Worm (Caenorhabditis elegans): Measurements from ENCODE around the gene C16C8.4.

Gene C16C8.4

DNA sequence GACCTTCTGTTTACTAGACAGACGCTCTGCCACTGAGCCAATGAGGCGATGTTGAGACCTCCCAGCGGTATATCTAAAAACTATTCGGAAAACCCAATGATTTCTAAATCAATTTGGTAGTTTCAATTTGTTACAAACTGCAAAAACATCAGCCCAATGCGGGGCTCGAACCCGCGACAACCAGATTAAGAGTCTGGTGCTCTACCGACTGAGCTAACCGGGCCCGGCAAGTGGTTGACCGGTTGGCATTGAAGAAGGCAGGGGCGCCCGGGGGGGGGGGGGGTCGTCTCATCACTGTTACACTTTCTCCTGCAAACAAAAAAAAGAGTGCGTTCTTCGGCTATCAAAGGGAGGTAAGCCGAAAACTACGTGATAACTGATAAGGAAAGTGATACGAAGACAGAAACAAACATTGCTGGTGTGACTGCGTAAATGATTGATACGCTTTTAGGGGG, 4.9 kb downstream of the C16C8.4 start:
- TF ChIP-seq gmeb-1 (tag; optimal IDR thresholded peaks at IDR 0.05) (peak; percentile 46), nhr-129 (tag; optimal IDR thresholded peaks at IDR 0.05) (peak; percentile 12), alr-1 (tag; optimal IDR thresholded peaks at IDR 0.05) (no peak), ztf-4 (tag; optimal IDR thresholded peaks at IDR 0.05) (no peak), F13H6.1 (tag; optimal IDR thresholded peaks at IDR 0.05) (no peak), sem-4 (tag; optimal IDR thresholded peaks at IDR 0.05) (no peak), lin-13 (GFP tag; optimal IDR thresholded peaks at IDR 0.05) (peak; percentile 27), fos-1 (tag; optimal IDR thresholded peaks at IDR 0.05) (peak; percentile 64), crh-2 (tag; optimal IDR thresholded peaks at IDR 0.05) (peak; percentile 29), egl-27 (tag; optimal IDR thresholded peaks at IDR 0.05) (peak; percentile 7), nhr-21 (tag; optimal IDR thresholded peaks at IDR 0.05) (peak; percentile 6), Y55F3AM.14 (GFP tag; optimal IDR thresholded peaks at IDR 0.05) (no peak), sma-3 (GFP tag; optimal IDR thresholded peaks at IDR 0.05) (peak; percentile 68), nhr-11 (tag; optimal IDR thresholded peaks at IDR 0.05) (no peak), C34F6.9 (tag; optimal IDR thresholded peaks at IDR 0.05) (no peak), sma-9 (GFP tag; optimal IDR thresholded peaks at IDR 0.05) (peak; percentile 16), sma-9 (tag; optimal IDR thresholded peaks at IDR 0.05) (no peak)

DNA sequence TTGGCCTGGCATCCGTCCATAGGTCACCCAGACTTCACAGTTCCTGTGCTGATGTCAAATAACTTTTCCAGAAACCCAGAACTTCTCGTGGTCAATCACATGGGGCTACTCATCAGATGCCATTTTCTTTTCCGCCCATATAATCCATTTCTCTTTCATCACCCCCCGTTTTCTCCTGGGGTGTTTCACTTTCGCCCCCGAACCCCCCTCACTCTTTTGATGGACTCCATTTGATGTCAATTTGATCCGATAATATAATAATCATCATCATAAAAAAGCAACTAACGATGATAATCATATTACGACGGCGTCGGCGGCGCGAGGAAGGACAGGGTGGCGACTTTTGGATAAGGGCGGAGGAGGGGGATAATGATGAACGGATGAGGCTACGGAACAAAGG, 5.9 kb downstream of the C16C8.4 start:
- TF ChIP-seq blmp-1 (tag; optimal IDR thresholded peaks at IDR 0.05; ENCODE audit: insufficient read depth) (peak; percentile 39), nhr-21 (tag; optimal IDR thresholded peaks at IDR 0.05) (no peak)

DNA sequence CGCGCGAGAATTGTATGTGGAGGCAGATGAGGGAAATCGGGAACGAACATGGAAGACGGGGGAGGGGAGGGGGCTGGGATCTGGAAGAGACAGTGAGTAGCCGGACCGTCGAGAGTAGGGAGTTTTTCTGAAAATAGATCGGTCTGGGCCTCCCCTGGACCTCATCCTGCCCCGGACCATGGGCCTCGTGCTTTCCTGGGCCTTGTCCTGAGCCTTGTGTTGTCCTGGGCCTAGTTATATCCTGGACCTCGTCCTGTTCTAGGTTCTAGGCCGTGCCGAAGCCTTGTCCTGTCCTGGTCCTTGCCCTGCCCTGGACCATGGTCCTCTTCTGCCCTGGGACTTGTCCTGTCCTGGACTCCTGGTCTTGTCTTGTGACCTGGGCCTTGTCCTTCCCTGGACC, 6.8 kb downstream of the C16C8.4 start:
- no peak for TF ChIP-seq nhr-25 (tag; optimal IDR thresholded peaks at IDR 0.05)
- TF ChIP-seq ama-1 (optimal IDR thresholded peaks at IDR 0.05): no peak
- no peak for TF ChIP-seq R02D3.7 (tag; optimal IDR thresholded peaks at IDR 0.05)
- TF ChIP-seq peb-1 (tag; optimal IDR thresholded peaks at IDR 0.05): no peak
- TF ChIP-seq aly-2 (tag; optimal IDR thresholded peaks at IDR 0.05): no peak
- TF ChIP-seq crh-2 (tag; optimal IDR thresholded peaks at IDR 0.05): no peak
- no peak for TF ChIP-seq nhr-237 (tag; optimal IDR thresholded peaks at IDR 0.05)
- no peak for TF ChIP-seq sma-9 (GFP tag; optimal IDR thresholded peaks at IDR 0.05)
- TF ChIP-seq sma-9 (tag; optimal IDR thresholded peaks at IDR 0.05): no peak
- no peak for TF ChIP-seq mdl-1 (tag; optimal IDR thresholded peaks at IDR 0.05)
- TF ChIP-seq nhr-6 (tag; optimal IDR thresholded peaks at IDR 0.05): no peak
- no peak for TF ChIP-seq nhr-77 (tag; optimal IDR thresholded peaks at IDR 0.05)

DNA sequence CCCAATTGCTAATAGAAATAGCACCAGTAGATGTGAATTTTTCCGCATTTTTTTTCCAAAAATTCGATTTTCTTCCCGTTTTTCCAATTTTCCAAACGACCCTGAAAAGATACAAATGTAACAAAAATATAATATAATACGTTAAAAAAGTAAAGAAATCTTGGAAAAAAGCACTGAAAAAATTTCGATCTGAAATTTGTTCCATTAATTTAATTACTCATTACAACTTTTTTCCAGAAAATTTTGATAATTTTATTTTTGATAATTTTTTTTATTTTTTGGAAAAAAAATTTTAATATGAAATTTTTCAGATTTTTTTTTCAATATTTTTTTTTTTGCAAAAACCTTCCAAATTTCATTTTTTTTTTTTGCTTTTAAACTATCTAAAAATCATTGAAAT, 7.8 kb downstream of the C16C8.4 start, which contains the start of gene skpo-2:
skpo-2 (minus strand) TSS at position 101 of the 400 bp plus-strand sequence.
- TF ChIP-seq Y55F3AM.14 (GFP tag; optimal IDR thresholded peaks at IDR 0.05) (no peak), nhr-77 (tag; optimal IDR thresholded peaks at IDR 0.05) (no peak), nhr-10 (tag; optimal IDR thresholded peaks at IDR 0.05) (no peak), unc-62 (GFP tag; optimal IDR thresholded peaks at IDR 0.05) (no peak)

DNA sequence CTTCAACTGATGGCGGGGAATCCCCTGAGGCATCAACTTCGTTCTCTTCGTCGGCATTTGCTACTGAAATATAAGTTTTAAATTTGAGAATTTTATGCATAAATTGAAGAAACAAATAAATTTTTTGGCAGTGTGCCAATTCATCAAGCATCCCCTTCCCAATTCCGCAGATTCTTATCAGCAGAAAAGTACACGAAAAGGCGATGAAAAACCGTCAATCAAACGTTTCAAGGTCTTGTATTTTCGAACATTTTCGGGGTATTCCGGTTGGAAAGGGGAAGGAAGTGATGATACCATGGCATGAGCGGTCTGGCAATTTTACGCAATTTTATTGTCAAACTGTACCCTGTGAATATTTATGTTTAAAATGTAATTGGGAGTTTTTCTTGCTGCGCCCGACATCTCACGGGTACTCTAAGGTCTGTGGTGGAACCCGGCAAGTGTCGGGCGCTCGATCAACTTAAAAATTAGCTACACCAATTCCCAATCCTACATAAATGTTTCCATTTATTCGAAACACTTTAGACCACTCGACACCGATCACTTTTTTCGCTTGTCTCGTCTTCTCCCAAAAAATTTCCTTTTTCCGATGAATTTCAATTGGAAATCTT, 9.2 kb downstream of the C16C8.4 start:
- no peak for TF ChIP-seq nhr-23 (tag; optimal IDR thresholded peaks at IDR 0.05)
- no peak for TF ChIP-seq aly-2 (tag; optimal IDR thresholded peaks at IDR 0.05)
- TF ChIP-seq mbf-1 (tag; optimal IDR thresholded peaks at IDR 0.05): no peak
- TF ChIP-seq elt-1 (tag; optimal IDR thresholded peaks at IDR 0.05): no peak
- TF ChIP-seq nhr-21 (tag; optimal IDR thresholded peaks at IDR 0.05): no peak
- no peak for TF ChIP-seq skn-1 (tag; optimal IDR thresholded peaks at IDR 0.05)
- no peak for TF ChIP-seq lin-39 (tag; optimal IDR thresholded peaks at IDR 0.05)
- TF ChIP-seq snpc-4 (tag; optimal IDR thresholded peaks at IDR 0.05): peak; percentile 67
- peak; percentile 26 for TF ChIP-seq nhr-25 (tag; optimal IDR thresholded peaks at IDR 0.05)
- no peak for TF ChIP-seq mdl-1 (tag; optimal IDR thresholded peaks at IDR 0.05)
